Fruit fly (Drosophila melanogaster) whole organism, prepupa: ENCODE measurements around the gene CG31493.

ENCODE experiments used
- CG10631 ChIP-seq: fragments of 200-800 bp; sonication (Bioruptor generic); optimal IDR thresholded peaks from 2 replicates; lab custom pipeline; 2016; ENCODE audit warnings: missing biosample characterization, missing genetic modification characterization
- CG16779 ChIP-seq: fragments of 200-800 bp; sonication (Bioruptor generic); optimal IDR thresholded peaks from 3 replicates; lab custom pipeline; 2017; ENCODE audit warnings: missing biosample characterization, mild to moderate bottlenecking, missing genetic modification characterization
- CG3032 ChIP-seq: fragments of 200-800 bp; optimal IDR thresholded peaks from 2 replicates; lab custom pipeline; 2019; ENCODE audit warnings: missing biosample characterization, mild to moderate bottlenecking, missing genetic modification characterization, moderate library complexity
- CG31627 ChIP-seq: fragments of 200-800 bp; sonication (Bioruptor generic); optimal IDR thresholded peaks from 3 replicates; lab custom pipeline; 2016; ENCODE audit warnings: missing biosample characterization, missing genetic modification characterization
- Eip78C ChIP-seq: fragments of 200-800 bp; sonication (Bioruptor generic); peaks from one replicate; lab custom pipeline; 2016; ENCODE audit warnings: missing biosample characterization, missing genetic modification characterization
- Eip93F ChIP-seq: fragments of 200-800 bp; sonication (Bioruptor generic); optimal IDR thresholded peaks from 2 replicates; lab custom pipeline; 2016; ENCODE audit warnings: missing biosample characterization, mild to moderate bottlenecking, missing genetic modification characterization
- Gug ChIP-seq: fragments of 200-800 bp; sonication (Bioruptor generic); IDR thresholded peaks from 2 replicates; pipeline ENCODE4 v1.3.6; 2022; ENCODE audit warnings: missing biosample characterization, missing genetic modification characterization
- Lpt ChIP-seq: fragments of 200-800 bp; sonication (Bioruptor generic); optimal IDR thresholded peaks from 3 replicates; lab custom pipeline; 2016; ENCODE audit warnings: missing biosample characterization, missing genetic modification characterization
- fd85E ChIP-seq: fragments of 200-800 bp; sonication (Bioruptor generic); optimal IDR thresholded peaks from 3 replicates; lab custom pipeline; 2016; ENCODE audit warnings: missing biosample characterization, missing genetic modification characterization
- fkh ChIP-seq: fragments of 200-800 bp; sonication (Bioruptor generic); optimal IDR thresholded peaks from 3 replicates; lab custom pipeline; 2017; ENCODE audit warnings: missing biosample characterization, mild to moderate bottlenecking, missing genetic modification characterization, moderate library complexity
- salr ChIP-seq, 2 experiments: fragments of 200-800 bp; sonication (Bioruptor generic); optimal IDR thresholded peaks; 3 replicates each; lab custom pipeline; 2016 to 2018; ENCODE audit warnings: missing biosample characterization in 2 of 2, missing genetic modification characterization in 2 of 2, mild to moderate bottlenecking in 1 of 2

dm6 chr3R:7093592-7093991, 37.8 kb upstream of the CG31493 start:
- no peak for TF ChIP-seq Eip93F (GFP tag; lab: Kevin White, UChicago)
- TF ChIP-seq fkh (GFP tag; lab: Kevin White, UChicago) = no peak
- TF ChIP-seq Gug (GFP tag; lab: Robert Waterston, UW) = no peak
- no peak for TF ChIP-seq fd85E (GFP tag; lab: Kevin White, UChicago)
- no peak for TF ChIP-seq Lpt (GFP tag; lab: Kevin White, UChicago)
- no peak for TF ChIP-seq CG16779 (tag; lab: Kevin White, UChicago)
- TF ChIP-seq CG10631 (GFP tag; lab: Kevin White, UChicago) = no peak
- peak; percentile 81 for TF ChIP-seq Eip78C
- peak; percentile 42 for TF ChIP-seq CG3032
- no peak for TF ChIP-seq salr (GFP tag; optimal IDR thresholded peaks at IDR 0.05; lab: Kevin White, UChicago)
- peak; percentile 59 for TF ChIP-seq CG31627
